Fruit fly (Drosophila melanogaster): ENCODE data around the gene rdx.

rdx gene

dm6 chr3R:14026212-14026952 lies 5.5 kb downstream of the rdx start:
- TF ChIP-seq seq (GFP tag; IDR thresholded peaks at IDR 0.05) (peak; percentile 32; the same call in 1 of the 2 replicates), sens-2 (GFP tag; IDR thresholded peaks at IDR 0.05) (no peak), Doc3 (GFP tag; IDR thresholded peaks at IDR 0.05; ENCODE audit: partially characterized antibody) (no peak), knrl (GFP tag; IDR thresholded peaks at IDR 0.05; ENCODE audit: partially characterized antibody) (no peak), CG12769 (tag; optimal IDR thresholded peaks at IDR 0.05) (no peak), lab (GFP tag; optimal IDR thresholded peaks at IDR 0.05) (no peak), CG11247 (GFP tag; IDR thresholded peaks at IDR 0.05) (no peak), abd-A (tag; optimal IDR thresholded peaks at IDR 0.05) (peak; percentile 42), oc (tag; optimal IDR thresholded peaks at IDR 0.05) (peak; percentile 62), Meics (GFP tag; optimal IDR thresholded peaks at IDR 0.05) (peak; percentile 9), bbx (GFP tag; IDR thresholded peaks at IDR 0.05; ENCODE audit: partially characterized antibody) (no peak), fd3F (GFP tag; optimal IDR thresholded peaks at IDR 0.05) (no peak), CG14014 (GFP tag; IDR thresholded peaks at IDR 0.05) (0 out of 2 replicates have a peak, but pooled peaks have one; percentile 6), mirr (GFP tag; optimal IDR thresholded peaks at IDR 0.05) (peak; percentile 31), CG2199 (GFP tag; IDR thresholded peaks at IDR 0.05) (0 out of 3 replicates have a peak, but pooled peaks have one; percentile 63), tll (GFP tag; optimal IDR thresholded peaks at IDR 0.05) (no peak), dysf (GFP tag; IDR thresholded peaks at IDR 0.05) (no peak), fd64A (GFP tag; optimal IDR thresholded peaks at IDR 0.05) (no peak), kni (GFP tag; optimal IDR thresholded peaks at IDR 0.05) (no peak), sima (GFP tag; optimal IDR thresholded peaks at IDR 0.05) (no peak), sna (GFP tag; IDR thresholded peaks at IDR 0.05; ENCODE audit: partially characterized antibody) (no peak), Max (GFP tag; optimal IDR thresholded peaks at IDR 0.05) (no peak), CG16779 (GFP tag; IDR thresholded peaks at IDR 0.05) (no peak), trem (tag; optimal IDR thresholded peaks at IDR 0.05) (peak; percentile 7), CG14965 (GFP tag; optimal IDR thresholded peaks at IDR 0.05; ENCODE audit: borderline replicate concordance) (no peak), Pdp1 (GFP tag; optimal IDR thresholded peaks at IDR 0.05) (peak in 1 of 2 experiments; percentile 26), jumu (GFP tag; optimal IDR thresholded peaks at IDR 0.05) (no peak), Hmx (GFP tag; optimal IDR thresholded peaks at IDR 0.05) (peak; percentile 32), sim (GFP tag; IDR thresholded peaks at IDR 0.05) (no peak), tin (GFP tag; optimal IDR thresholded peaks at IDR 0.05) (no peak), CG13894 (tag; optimal IDR thresholded peaks at IDR 0.05) (no peak), grau (tag; optimal IDR thresholded peaks at IDR 0.05) (peak; percentile 29), CG7745 (tag; optimal IDR thresholded peaks at IDR 0.05) (no peak), btn (GFP tag; optimal IDR thresholded peaks at IDR 0.05) (no peak), bsh (GFP tag; optimal IDR thresholded peaks at IDR 0.05) (no peak), chinmo (GFP tag; IDR thresholded peaks at IDR 0.05; ENCODE audit: partially characterized antibody) (peak; percentile 81; the same call in 1 of the 4 replicates), CG15514 (GFP tag; optimal IDR thresholded peaks at IDR 0.05) (peak; percentile 12), zen (tag; optimal IDR thresholded peaks at IDR 0.05) (peak; percentile 81), CHES-1-like (GFP tag; optimal IDR thresholded peaks at IDR 0.05) (no peak), Sry-β (GFP tag; optimal IDR thresholded peaks at IDR 0.05) (peak; percentile 92), gem (tag; optimal IDR thresholded peaks at IDR 0.05) (peak; percentile 29), Ssrp (tag; optimal IDR thresholded peaks at IDR 0.05) (peak; percentile 5), CG3407 (GFP tag; optimal IDR thresholded peaks at IDR 0.05) (no peak), chif (GFP tag; optimal IDR thresholded peaks at IDR 0.05) (no peak), CG34224 (GFP tag; IDR thresholded peaks at IDR 0.05; ENCODE audit: partially characterized antibody) (no peak), pfk (GFP tag; optimal IDR thresholded peaks at IDR 0.05) (no peak), Aef1 (GFP tag; IDR thresholded peaks at IDR 0.05) (no peak)

All from whole organism, embryonic.